Fruit fly (Drosophila melanogaster): ENCODE measurements around the gene CG15336.

The CG15336 gene

dm6 chrX:8163452-8163851 is 15.7 kb downstream of the CG15336 start:
- no peak for TF ChIP-seq psq (optimal IDR thresholded peaks at IDR 0.05)
- TF ChIP-seq ttk (optimal IDR thresholded peaks at IDR 0.05) = no peak
- TF ChIP-seq h (optimal IDR thresholded peaks at IDR 0.05) = no peak
- TF ChIP-seq insv (optimal IDR thresholded peaks at IDR 0.05) = no peak
- no peak for TF ChIP-seq Sin3A (optimal IDR thresholded peaks at IDR 0.05)
- no peak for TF ChIP-seq Myc (optimal IDR thresholded peaks at IDR 0.05)

dm6 chrX:8165608-8166007 is 17.9 kb downstream of the CG15336 start, which contains the start of gene Or7a:
Gene Or7a (minus strand): TSS chrX:8165708.
- no peak for TF ChIP-seq Myc (optimal IDR thresholded peaks at IDR 0.05)
- TF ChIP-seq h (optimal IDR thresholded peaks at IDR 0.05) = no peak
- TF ChIP-seq psq (optimal IDR thresholded peaks at IDR 0.05) = no peak
- TF ChIP-seq Sin3A (optimal IDR thresholded peaks at IDR 0.05) = no peak
- no peak for TF ChIP-seq ttk (optimal IDR thresholded peaks at IDR 0.05)
- TF ChIP-seq insv (optimal IDR thresholded peaks at IDR 0.05) = no peak

dm6 chrX:8170166-8170565 is 22.4 kb downstream of the CG15336 start, which contains the start of gene CG2278:
Gene CG2278 (minus strand): TSS chrX:8170266.
- TF ChIP-seq h (optimal IDR thresholded peaks at IDR 0.05) = no peak
- TF ChIP-seq Myc (optimal IDR thresholded peaks at IDR 0.05) = no peak
- TF ChIP-seq insv (optimal IDR thresholded peaks at IDR 0.05) = no peak
- TF ChIP-seq psq (optimal IDR thresholded peaks at IDR 0.05) = no peak
- no peak for TF ChIP-seq ttk (optimal IDR thresholded peaks at IDR 0.05)
- no peak for TF ChIP-seq Sin3A (optimal IDR thresholded peaks at IDR 0.05)

- TF ChIP-seq psq (optimal IDR thresholded peaks at IDR 0.05) (no peak), h (optimal IDR thresholded peaks at IDR 0.05) (no peak), insv (optimal IDR thresholded peaks at IDR 0.05) (no peak), ttk (optimal IDR thresholded peaks at IDR 0.05) (no peak), Myc (optimal IDR thresholded peaks at IDR 0.05) (no peak), Sin3A (optimal IDR thresholded peaks at IDR 0.05) (no peak)
Observed at dm6 chrX:8176291-8177029, 28.7 kb downstream of the CG15336 start.

dm6 chrX:8177030-8177349 is 29.2 kb downstream of the CG15336 start, which contains the start of gene slpr:
Gene slpr (minus strand): TSS chrX:8177185.
- TF ChIP-seq h (optimal IDR thresholded peaks at IDR 0.05) (no peak), ttk (optimal IDR thresholded peaks at IDR 0.05) (no peak), psq (optimal IDR thresholded peaks at IDR 0.05) (no peak), Myc (optimal IDR thresholded peaks at IDR 0.05) (no peak), insv (optimal IDR thresholded peaks at IDR 0.05) (no peak), Sin3A (optimal IDR thresholded peaks at IDR 0.05) (no peak)

- TF ChIP-seq Myc (optimal IDR thresholded peaks at IDR 0.05) (no peak), ttk (optimal IDR thresholded peaks at IDR 0.05) (no peak), psq (optimal IDR thresholded peaks at IDR 0.05) (no peak)
Observed at dm6 chrX:8177742-8178141, 30.0 kb downstream of the CG15336 start.

- no peak for TF ChIP-seq h (optimal IDR thresholded peaks at IDR 0.05)
- TF ChIP-seq Sin3A (optimal IDR thresholded peaks at IDR 0.05) = no peak
- no peak for TF ChIP-seq insv (optimal IDR thresholded peaks at IDR 0.05)
- TF ChIP-seq psq (optimal IDR thresholded peaks at IDR 0.05) = no peak
- no peak for TF ChIP-seq Myc (optimal IDR thresholded peaks at IDR 0.05)
- no peak for TF ChIP-seq ttk (optimal IDR thresholded peaks at IDR 0.05)
Observed at dm6 chrX:8178165-8178955, 30.6 kb downstream of the CG15336 start, which contains the start of gene sdt. Gene sdt (plus strand): TSS chrX:8178549.

dm6 chrX:8178989-8179388 is 31.2 kb downstream of the CG15336 start:
- TF ChIP-seq psq (optimal IDR thresholded peaks at IDR 0.05) = no peak
- TF ChIP-seq insv (optimal IDR thresholded peaks at IDR 0.05) = no peak
- no peak for TF ChIP-seq Sin3A (optimal IDR thresholded peaks at IDR 0.05)
- TF ChIP-seq h (optimal IDR thresholded peaks at IDR 0.05) = no peak
- TF ChIP-seq ttk (optimal IDR thresholded peaks at IDR 0.05) = no peak
- TF ChIP-seq Myc (optimal IDR thresholded peaks at IDR 0.05) = no peak

- TF ChIP-seq Sin3A (optimal IDR thresholded peaks at IDR 0.05) = no peak
- TF ChIP-seq insv (optimal IDR thresholded peaks at IDR 0.05) = no peak
- no peak for TF ChIP-seq ttk (optimal IDR thresholded peaks at IDR 0.05)
Observed at dm6 chrX:8179858-8180257, 32.1 kb downstream of the CG15336 start.

dm6 chrX:8192191-8192590 is 44.4 kb downstream of the CG15336 start:
- TF ChIP-seq Myc (optimal IDR thresholded peaks at IDR 0.05) = no peak
- no peak for TF ChIP-seq ttk (optimal IDR thresholded peaks at IDR 0.05)
- TF ChIP-seq h (optimal IDR thresholded peaks at IDR 0.05) = no peak
- no peak for TF ChIP-seq insv (optimal IDR thresholded peaks at IDR 0.05)
- TF ChIP-seq psq (optimal IDR thresholded peaks at IDR 0.05) = no peak
- TF ChIP-seq Sin3A (optimal IDR thresholded peaks at IDR 0.05) = no peak

dm6 chrX:8193017-8193556 is 45.3 kb downstream of the CG15336 start:
- no peak for TF ChIP-seq h (optimal IDR thresholded peaks at IDR 0.05)
- no peak for TF ChIP-seq Sin3A (optimal IDR thresholded peaks at IDR 0.05)
- TF ChIP-seq psq (optimal IDR thresholded peaks at IDR 0.05) = no peak
- no peak for TF ChIP-seq Myc (optimal IDR thresholded peaks at IDR 0.05)
- no peak for TF ChIP-seq insv (optimal IDR thresholded peaks at IDR 0.05)
- TF ChIP-seq ttk (optimal IDR thresholded peaks at IDR 0.05) = no peak

dm6 chrX:8194559-8194958 is 46.8 kb downstream of the CG15336 start:
- TF ChIP-seq psq (optimal IDR thresholded peaks at IDR 0.05) = no peak
- TF ChIP-seq Myc (optimal IDR thresholded peaks at IDR 0.05) = no peak
- no peak for TF ChIP-seq Sin3A (optimal IDR thresholded peaks at IDR 0.05)
- no peak for TF ChIP-seq ttk (optimal IDR thresholded peaks at IDR 0.05)
- TF ChIP-seq h (optimal IDR thresholded peaks at IDR 0.05) = no peak
- no peak for TF ChIP-seq insv (optimal IDR thresholded peaks at IDR 0.05)
